Fruit fly (Drosophila melanogaster): ENCODE results near the gene CG9175.

CG9175 gene

dm6 chr2L:6081134-6081832 is 17.5 kb downstream of the CG9175 start:
- TF ChIP-seq Sin3A (optimal IDR thresholded peaks at IDR 0.05) = no peak
- no peak for TF ChIP-seq Myc (optimal IDR thresholded peaks at IDR 0.05)
- no peak for TF ChIP-seq h (optimal IDR thresholded peaks at IDR 0.05)
- no peak for TF ChIP-seq ttk (optimal IDR thresholded peaks at IDR 0.05)
- TF ChIP-seq insv (optimal IDR thresholded peaks at IDR 0.05) = no peak
- no peak for TF ChIP-seq psq (optimal IDR thresholded peaks at IDR 0.05)

dm6 chr2L:6080329-6080728 is 18.4 kb downstream of the CG9175 start:
- TF ChIP-seq psq (optimal IDR thresholded peaks at IDR 0.05) (no peak), ttk (optimal IDR thresholded peaks at IDR 0.05) (no peak), Sin3A (optimal IDR thresholded peaks at IDR 0.05) (no peak), h (optimal IDR thresholded peaks at IDR 0.05) (no peak), Myc (optimal IDR thresholded peaks at IDR 0.05) (no peak), insv (optimal IDR thresholded peaks at IDR 0.05) (no peak)

- TF ChIP-seq ttk (optimal IDR thresholded peaks at IDR 0.05) (no peak), Myc (optimal IDR thresholded peaks at IDR 0.05) (no peak), h (optimal IDR thresholded peaks at IDR 0.05) (no peak), insv (optimal IDR thresholded peaks at IDR 0.05) (no peak), Sin3A (optimal IDR thresholded peaks at IDR 0.05) (no peak), psq (optimal IDR thresholded peaks at IDR 0.05) (no peak)
Observed at dm6 chr2L:6078757-6079351, 19.9 kb downstream of the CG9175 start.

dm6 chr2L:6077632-6078031 is 21.1 kb downstream of the CG9175 start:
- TF ChIP-seq psq (optimal IDR thresholded peaks at IDR 0.05) (no peak), Sin3A (optimal IDR thresholded peaks at IDR 0.05) (no peak), Myc (optimal IDR thresholded peaks at IDR 0.05) (no peak), h (optimal IDR thresholded peaks at IDR 0.05) (no peak), ttk (optimal IDR thresholded peaks at IDR 0.05) (no peak), insv (optimal IDR thresholded peaks at IDR 0.05) (no peak)

dm6 chr2L:6076829-6077364 is 21.9 kb downstream of the CG9175 start:
- TF ChIP-seq insv (optimal IDR thresholded peaks at IDR 0.05) = no peak
- TF ChIP-seq psq (optimal IDR thresholded peaks at IDR 0.05) = no peak
- TF ChIP-seq h (optimal IDR thresholded peaks at IDR 0.05) = no peak
- no peak for TF ChIP-seq Myc (optimal IDR thresholded peaks at IDR 0.05)
- TF ChIP-seq Sin3A (optimal IDR thresholded peaks at IDR 0.05) = no peak
- TF ChIP-seq ttk (optimal IDR thresholded peaks at IDR 0.05) = no peak

- TF ChIP-seq Sin3A (optimal IDR thresholded peaks at IDR 0.05) (no peak), Myc (optimal IDR thresholded peaks at IDR 0.05) (no peak), ttk (optimal IDR thresholded peaks at IDR 0.05) (no peak), insv (optimal IDR thresholded peaks at IDR 0.05) (no peak), psq (optimal IDR thresholded peaks at IDR 0.05) (no peak), h (optimal IDR thresholded peaks at IDR 0.05) (no peak)
Observed at dm6 chr2L:6076143-6076542, 22.6 kb downstream of the CG9175 start.

dm6 chr2L:6075345-6075744 is 23.4 kb downstream of the CG9175 start:
- TF ChIP-seq Sin3A (optimal IDR thresholded peaks at IDR 0.05) = no peak
- TF ChIP-seq h (optimal IDR thresholded peaks at IDR 0.05) = no peak
- no peak for TF ChIP-seq psq (optimal IDR thresholded peaks at IDR 0.05)
- no peak for TF ChIP-seq insv (optimal IDR thresholded peaks at IDR 0.05)
- no peak for TF ChIP-seq ttk (optimal IDR thresholded peaks at IDR 0.05)
- TF ChIP-seq Myc (optimal IDR thresholded peaks at IDR 0.05) = no peak

dm6 chr2L:6074314-6074713 is 24.5 kb downstream of the CG9175 start:
- TF ChIP-seq Myc (optimal IDR thresholded peaks at IDR 0.05) = no peak
- TF ChIP-seq ttk (optimal IDR thresholded peaks at IDR 0.05) = no peak
- no peak for TF ChIP-seq psq (optimal IDR thresholded peaks at IDR 0.05)
- no peak for TF ChIP-seq Sin3A (optimal IDR thresholded peaks at IDR 0.05)
- TF ChIP-seq h (optimal IDR thresholded peaks at IDR 0.05) = no peak

- no peak for TF ChIP-seq Sin3A (optimal IDR thresholded peaks at IDR 0.05)
- TF ChIP-seq Myc (optimal IDR thresholded peaks at IDR 0.05) = no peak
- no peak for TF ChIP-seq h (optimal IDR thresholded peaks at IDR 0.05)
- TF ChIP-seq insv (optimal IDR thresholded peaks at IDR 0.05) = no peak
- no peak for TF ChIP-seq ttk (optimal IDR thresholded peaks at IDR 0.05)
- TF ChIP-seq psq (optimal IDR thresholded peaks at IDR 0.05) = no peak
Observed at dm6 chr2L:6073894-6074293, 24.9 kb downstream of the CG9175 start.

- no peak for TF ChIP-seq Sin3A (optimal IDR thresholded peaks at IDR 0.05)
- TF ChIP-seq h (optimal IDR thresholded peaks at IDR 0.05) = no peak
- TF ChIP-seq psq (optimal IDR thresholded peaks at IDR 0.05) = no peak
- TF ChIP-seq insv (optimal IDR thresholded peaks at IDR 0.05) = no peak
- no peak for TF ChIP-seq Myc (optimal IDR thresholded peaks at IDR 0.05)
- TF ChIP-seq ttk (optimal IDR thresholded peaks at IDR 0.05) = no peak
Observed at dm6 chr2L:6072124-6072523, 26.6 kb downstream of the CG9175 start.

- TF ChIP-seq psq (optimal IDR thresholded peaks at IDR 0.05) = no peak
- no peak for TF ChIP-seq Myc (optimal IDR thresholded peaks at IDR 0.05)
- no peak for TF ChIP-seq ttk (optimal IDR thresholded peaks at IDR 0.05)
- no peak for TF ChIP-seq h (optimal IDR thresholded peaks at IDR 0.05)
- TF ChIP-seq Sin3A (optimal IDR thresholded peaks at IDR 0.05) = no peak
- TF ChIP-seq insv (optimal IDR thresholded peaks at IDR 0.05) = no peak
Observed at dm6 chr2L:6070656-6071231, 28.0 kb downstream of the CG9175 start, which contains the start of the genes CG9154 and Kr-h2. Gene CG9154, minus strand, starts transcription at chr2L:6070686. Gene Kr-h2, plus strand, starts transcription at chr2L:6070990.

Data from Kc167 (cell line).